Worm (Caenorhabditis elegans) whole organism, midembryonic: ENCODE results near the gene gtf-2F1.

Source experiments
- klf-2 ChIP-seq: fragments of 200-800 bp; sonication (Bioruptor generic); conservative IDR thresholded peaks from 2 replicates; pipeline ENCODE4 v1.3.6; 2022; ENCODE audit warnings: missing genetic modification reagents, missing genetic modification characterization, missing compliant biosample characterization
- med-1 ChIP-seq: sonication (generic microtip); optimal IDR thresholded peaks from 2 replicates; lab custom pipeline; 2017; ENCODE audit warnings: missing genetic modification characterization, mild to moderate bottlenecking, missing compliant biosample characterization, antibody characterized with exemption, missing genetic modification reagents; ENCODE audit not compliant: insufficient read depth
- ref-1 ChIP-seq: fragments of 200-800 bp; sonication (Bioruptor generic); conservative IDR thresholded peaks from 2 replicates; pipeline ENCODE4 v1.3.6; 2022; ENCODE audit warnings: missing genetic modification reagents, missing genetic modification characterization, missing compliant biosample characterization
- ztf-29 ChIP-seq: fragments of 200-800 bp; sonication (Bioruptor generic); IDR thresholded peaks from 2 replicates; pipeline ENCODE4 v1.3.6; 2022; ENCODE audit warnings: missing genetic modification reagents, missing genetic modification characterization, missing compliant biosample characterization

DNA sequence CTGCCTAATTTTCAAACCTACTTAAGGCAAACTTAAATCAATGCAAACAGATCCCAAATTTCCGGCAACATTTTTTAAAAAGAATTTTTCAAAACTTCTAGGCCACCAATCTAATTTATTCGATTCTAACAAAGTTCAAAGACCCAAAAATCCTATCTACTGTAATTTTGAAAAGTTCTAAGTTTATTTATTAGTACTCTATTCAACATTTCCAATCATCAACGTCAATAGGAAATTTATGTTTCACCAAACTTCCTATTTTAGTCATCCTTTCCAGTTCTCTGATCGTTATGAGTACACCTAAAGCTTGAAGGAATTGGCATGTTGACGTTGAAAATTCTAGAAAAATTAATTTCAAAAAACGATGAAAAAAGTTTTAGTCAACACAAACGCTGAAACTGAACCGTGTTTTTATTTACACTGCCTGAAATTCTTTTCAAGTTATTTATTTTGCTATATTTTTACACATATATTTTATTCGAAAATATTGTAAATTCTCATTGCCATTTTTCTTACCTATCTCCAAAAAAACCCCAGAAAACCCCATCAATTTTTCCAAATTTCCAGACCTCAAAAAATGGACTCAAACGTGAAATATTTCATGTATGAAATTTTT lies 25.7 kb upstream of the gtf-2F1 start, which contains the start of gene npr-42:
- TF ChIP-seq ref-1 (GFP tag; lab: Robert Waterston, UW): no peak
- TF ChIP-seq klf-2: no peak
- no peak for TF ChIP-seq med-1 (GFP tag; lab: Kevin White, UChicago)
- TF ChIP-seq ztf-29: no peak
